Fruit fly (Drosophila melanogaster): ENCODE data around the gene CG1750.

Gene CG1750

DNA sequence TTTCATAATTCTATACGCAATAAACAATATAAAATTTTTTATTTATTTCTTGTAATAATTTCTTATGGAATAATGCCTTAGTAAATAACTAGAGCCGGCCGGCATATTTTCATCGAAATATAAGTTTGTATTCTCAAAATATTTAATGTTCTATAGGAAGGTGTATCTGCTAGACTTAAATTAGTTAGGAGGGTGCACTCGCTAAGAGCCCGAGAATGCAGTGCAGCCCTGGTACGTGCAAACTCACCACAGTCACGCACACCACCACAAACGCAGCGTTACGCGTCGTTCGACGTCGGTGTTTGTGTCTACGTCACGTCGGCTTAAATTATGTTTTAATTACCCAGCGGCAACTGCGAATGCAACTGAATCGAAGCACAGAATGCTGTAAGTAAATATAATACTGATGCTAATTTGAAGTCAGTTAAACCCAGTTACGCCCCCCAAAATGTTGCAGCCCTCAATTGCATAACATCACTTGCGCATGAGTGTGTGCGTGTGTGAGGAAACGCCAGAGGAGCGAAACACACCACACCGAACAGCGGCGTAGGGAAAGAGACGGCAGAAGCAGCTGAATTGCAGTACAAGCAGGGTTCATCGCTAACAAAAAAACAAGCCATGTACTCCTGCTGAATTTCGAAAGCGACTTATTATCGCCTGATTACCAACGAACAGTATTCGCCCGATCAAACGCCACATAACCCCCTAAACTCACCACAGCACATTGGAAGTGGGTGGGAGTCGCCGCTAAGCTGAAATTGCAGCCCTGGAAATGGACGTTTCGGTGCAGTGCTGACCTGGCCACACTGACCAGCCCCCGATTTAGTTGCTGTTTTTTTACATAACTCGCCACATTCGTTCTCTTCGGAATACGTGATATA is 34.0 kb downstream of the CG1750 start, which contains the start of gene CG12054 (continued):
- no peak for TF ChIP-seq chif (GFP tag; optimal IDR thresholded peaks at IDR 0.05)
- no peak for TF ChIP-seq CG10565 (GFP tag; optimal IDR thresholded peaks at IDR 0.05)
- TF ChIP-seq dysf (GFP tag; IDR thresholded peaks at IDR 0.05): no peak
- no peak for TF ChIP-seq ranshi (GFP tag; IDR thresholded peaks at IDR 0.05)
- TF ChIP-seq HmgD (GFP tag; optimal IDR thresholded peaks at IDR 0.05): no peak
- no peak for TF ChIP-seq yki (optimal IDR thresholded peaks at IDR 0.05)
- TF ChIP-seq sc (optimal IDR thresholded peaks at IDR 0.05): no peak
- no peak for TF ChIP-seq sc (GFP tag; optimal IDR thresholded peaks at IDR 0.05)
- peak; percentile 16 for TF ChIP-seq CG9609 (GFP tag; optimal IDR thresholded peaks at IDR 0.05)
- TF ChIP-seq phol (tag; optimal IDR thresholded peaks at IDR 0.05): peak; percentile 2
- no peak for TF ChIP-seq amos (GFP tag; IDR thresholded peaks at IDR 0.05; ENCODE audit: partially characterized antibody)
- no peak for TF ChIP-seq stc (GFP tag; IDR thresholded peaks at IDR 0.05)
- TF ChIP-seq CG34224 (GFP tag; IDR thresholded peaks at IDR 0.05; ENCODE audit: partially characterized antibody): no peak
- peak; percentile 0 for TF ChIP-seq gsb-n (tag; optimal IDR thresholded peaks at IDR 0.05)
- no peak for TF ChIP-seq Rfx (GFP tag; IDR thresholded peaks at IDR 0.05)
- TF ChIP-seq CG6272 (GFP tag; IDR thresholded peaks at IDR 0.05): no peak
- TF ChIP-seq Dek (tag; optimal IDR thresholded peaks at IDR 0.05): peak; percentile 12
- TF ChIP-seq CG11085 (GFP tag; IDR thresholded peaks at IDR 0.05): no peak
- TF ChIP-seq corto (GFP tag; optimal IDR thresholded peaks at IDR 0.05): no peak
- TF ChIP-seq dmrt11E (tag; optimal IDR thresholded peaks at IDR 0.05): no peak
- no peak for TF ChIP-seq CG9817 (tag; optimal IDR thresholded peaks at IDR 0.05)
- no peak for TF ChIP-seq unpg (GFP tag; optimal IDR thresholded peaks at IDR 0.05)
- TF ChIP-seq CG16779 (GFP tag; IDR thresholded peaks at IDR 0.05): no peak
- peak; percentile 70 for TF ChIP-seq Sry-δ (GFP tag; optimal IDR thresholded peaks at IDR 0.05)
- peak; percentile 1 for TF ChIP-seq CG2712 (tag; optimal IDR thresholded peaks at IDR 0.05)
- TF ChIP-seq so (GFP tag; IDR thresholded peaks at IDR 0.05): no peak
- no peak for TF ChIP-seq CG11093 (GFP tag; IDR thresholded peaks at IDR 0.05)
- peak; percentile 42 for TF ChIP-seq CrebB (tag; optimal IDR thresholded peaks at IDR 0.05)
- TF ChIP-seq Xbp1 (GFP tag; optimal IDR thresholded peaks at IDR 0.05): peak; percentile 10
- no peak for TF ChIP-seq CG2875 (GFP tag; optimal IDR thresholded peaks at IDR 0.05)
- no peak for TF ChIP-seq en (GFP tag; optimal IDR thresholded peaks at IDR 0.05)
- TF ChIP-seq CG14050 (GFP tag; IDR thresholded peaks at IDR 0.05): no peak
- TF ChIP-seq MTF-1 (GFP tag; optimal IDR thresholded peaks at IDR 0.05; ENCODE audit: borderline replicate concordance): no peak
- TF ChIP-seq Vsx1 (GFP tag; optimal IDR thresholded peaks at IDR 0.05): no peak
- TF ChIP-seq nerfin-2 (GFP tag; IDR thresholded peaks at IDR 0.05; ENCODE audit: partially characterized antibody): no peak
- TF ChIP-seq CG7928 (GFP tag; optimal IDR thresholded peaks at IDR 0.05): peak; percentile 96
- TF ChIP-seq CG11456 (GFP tag; IDR thresholded peaks at IDR 0.05): no peak
- TF ChIP-seq bcd (GFP tag; optimal IDR thresholded peaks at IDR 0.05): peak; percentile 23
- TF ChIP-seq CG13624 (GFP tag; optimal IDR thresholded peaks at IDR 0.05): peak; percentile 16
- TF ChIP-seq CoRest (tag; optimal IDR thresholded peaks at IDR 0.05): no peak
- no peak for TF ChIP-seq NC2β (GFP tag; optimal IDR thresholded peaks at IDR 0.05)

Data from whole organism, embryonic.